Fruit fly (Drosophila melanogaster) whole organism, prepupa: Measurements from ENCODE around the gene t.
A peak's percentile ranks its signal among the peaks of the same experiment; 100 is the strongest.

Source experiments
- Blimp-1 ChIP-seq: fragments of 200-800 bp; sonication (Bioruptor generic); optimal IDR thresholded peaks from 3 replicates; lab custom pipeline; 2017; ENCODE audit warnings: missing biosample characterization, missing genetic modification characterization, mild to moderate bottlenecking, moderate library complexity, missing genetic modification reagents
- CG10631 ChIP-seq: fragments of 200-800 bp; sonication (Bioruptor generic); optimal IDR thresholded peaks from 2 replicates; lab custom pipeline; 2016; ENCODE audit warnings: missing biosample characterization, missing genetic modification characterization
- CG11294 ChIP-seq: fragments of 200-800 bp; sonication (Bioruptor generic); IDR thresholded peaks from 2 replicates; pipeline ENCODE4 v1.3.6; 2022; ENCODE audit warnings: missing biosample characterization, missing genetic modification characterization
- CG11762 ChIP-seq: fragments of 200-800 bp; sonication (Bioruptor generic); optimal IDR thresholded peaks from 3 replicates; lab custom pipeline; 2016; ENCODE audit warnings: missing biosample characterization, missing genetic modification characterization; ENCODE audit not compliant: insufficient read depth
- CG11902 ChIP-seq: fragments of 200-800 bp; sonication (Bioruptor generic); optimal IDR thresholded peaks from 3 replicates; lab custom pipeline; 2016; ENCODE audit warnings: missing biosample characterization, missing genetic modification characterization
- CG15336 ChIP-seq: fragments of 200-800 bp; sonication (Bioruptor generic); IDR thresholded peaks from 2 replicates; pipeline ENCODE4 v1.3.6; 2022; ENCODE audit warnings: missing biosample characterization, missing genetic modification characterization
- CG1621 ChIP-seq: fragments of 200-800 bp; sonication (Bioruptor generic); optimal IDR thresholded peaks from 3 replicates; lab custom pipeline; 2018; ENCODE audit warnings: missing biosample characterization, mild to moderate bottlenecking, missing genetic modification characterization
- CG16779 ChIP-seq: fragments of 200-800 bp; sonication (Bioruptor generic); optimal IDR thresholded peaks from 3 replicates; lab custom pipeline; 2017; ENCODE audit warnings: missing biosample characterization, mild to moderate bottlenecking, missing genetic modification characterization
- CG3032 ChIP-seq: fragments of 200-800 bp; optimal IDR thresholded peaks from 2 replicates; lab custom pipeline; 2019; ENCODE audit warnings: missing biosample characterization, mild to moderate bottlenecking, missing genetic modification characterization, moderate library complexity
- CG31627 ChIP-seq: fragments of 200-800 bp; sonication (Bioruptor generic); optimal IDR thresholded peaks from 3 replicates; lab custom pipeline; 2016; ENCODE audit warnings: missing biosample characterization, missing genetic modification characterization
- CG32006 ChIP-seq: fragments of 200-800 bp; sonication (Bioruptor generic); optimal IDR thresholded peaks from 3 replicates; lab custom pipeline; 2017; ENCODE audit warnings: missing biosample characterization, mild to moderate bottlenecking, missing genetic modification characterization
- CG34406 ChIP-seq: fragments of 200-800 bp; sonication (Bioruptor generic); optimal IDR thresholded peaks from 3 replicates; lab custom pipeline; 2016; ENCODE audit warnings: missing biosample characterization, missing genetic modification characterization
- CG3919 ChIP-seq: fragments of 200-800 bp; sonication (Bioruptor generic); optimal IDR thresholded peaks from 3 replicates; lab custom pipeline; 2016; ENCODE audit warnings: missing biosample characterization, missing genetic modification characterization
- CG4318 ChIP-seq: fragments of 200-800 bp; sonication (Bioruptor generic); optimal IDR thresholded peaks from 3 replicates; lab custom pipeline; 2017; ENCODE audit warnings: missing biosample characterization, mild to moderate bottlenecking, missing genetic modification characterization
- CG6163 ChIP-seq: fragments of 200-800 bp; sonication (Bioruptor generic); IDR thresholded peaks from 3 replicates; pipeline ENCODE4 v1.3.6; 2022; ENCODE audit warnings: missing biosample characterization, missing genetic modification characterization
- CG6276 ChIP-seq: fragments of 200-800 bp; sonication (Bioruptor generic); optimal IDR thresholded peaks from 2 replicates; lab custom pipeline; 2017; ENCODE audit warnings: missing biosample characterization, mild to moderate bottlenecking, missing genetic modification characterization
- CG6792 ChIP-seq: fragments of 200-800 bp; sonication (Bioruptor generic); optimal IDR thresholded peaks from 3 replicates; lab custom pipeline; 2016; ENCODE audit warnings: missing biosample characterization, missing genetic modification characterization
- CG6808 ChIP-seq: fragments of 200-800 bp; sonication (Bioruptor generic); optimal IDR thresholded peaks from 3 replicates; lab custom pipeline; 2017; ENCODE audit warnings: missing biosample characterization, missing genetic modification characterization, mild to moderate bottlenecking, moderate library complexity, missing genetic modification reagents
- CG6854 ChIP-seq: fragments of 200-800 bp; sonication (Bioruptor generic); optimal IDR thresholded peaks from 2 replicates; lab custom pipeline; 2017; ENCODE audit warnings: missing biosample characterization, mild to moderate bottlenecking, missing genetic modification characterization
- CG7368 ChIP-seq: fragments of 200-800 bp; sonication (Bioruptor generic); optimal IDR thresholded peaks from 3 replicates; lab custom pipeline; 2016; ENCODE audit warnings: missing biosample characterization, missing genetic modification characterization
- CG8119 ChIP-seq: fragments of 200-800 bp; sonication (Bioruptor generic); IDR thresholded peaks from 3 replicates; pipeline ENCODE4 v1.3.6; 2022; ENCODE audit warnings: missing biosample characterization, missing genetic modification characterization
- CG8319 ChIP-seq: fragments of 200-800 bp; sonication (Bioruptor generic); optimal IDR thresholded peaks from 3 replicates; lab custom pipeline; 2016; ENCODE audit warnings: missing biosample characterization, missing genetic modification characterization
- CG9139 ChIP-seq: fragments of 200-800 bp; sonication (Bioruptor generic); optimal IDR thresholded peaks from 3 replicates; lab custom pipeline; 2017; ENCODE audit warnings: missing biosample characterization, mild to moderate bottlenecking, missing genetic modification characterization
- Eip78C ChIP-seq: fragments of 200-800 bp; sonication (Bioruptor generic); peaks from one replicate; lab custom pipeline; 2016; ENCODE audit warnings: missing biosample characterization, missing genetic modification characterization
- Eip93F ChIP-seq: fragments of 200-800 bp; sonication (Bioruptor generic); optimal IDR thresholded peaks from 2 replicates; lab custom pipeline; 2016; ENCODE audit warnings: missing biosample characterization, mild to moderate bottlenecking, missing genetic modification characterization
- Ets21C ChIP-seq: fragments of 200-800 bp; sonication (Bioruptor generic); optimal IDR thresholded peaks from 3 replicates; lab custom pipeline; 2016; ENCODE audit warnings: missing biosample characterization, missing genetic modification characterization
- Ets96B ChIP-seq: fragments of 200-800 bp; optimal IDR thresholded peaks from 2 replicates; lab custom pipeline; 2019; ENCODE audit warnings: missing biosample characterization, mild to moderate bottlenecking, missing genetic modification characterization, moderate library complexity
- Gug ChIP-seq: fragments of 200-800 bp; sonication (Bioruptor generic); IDR thresholded peaks from 2 replicates; pipeline ENCODE4 v1.3.6; 2022; ENCODE audit warnings: missing biosample characterization, missing genetic modification characterization
- Hr39 ChIP-seq: fragments of 200-800 bp; sonication (Bioruptor generic); optimal IDR thresholded peaks from 2 replicates; lab custom pipeline; 2016; ENCODE audit warnings: missing biosample characterization, missing genetic modification characterization
- Hr4 ChIP-seq: fragments of 200-800 bp; sonication (Bioruptor generic); optimal IDR thresholded peaks from 3 replicates; lab custom pipeline; 2016; ENCODE audit warnings: missing biosample characterization, missing genetic modification characterization
- Lpt ChIP-seq: fragments of 200-800 bp; sonication (Bioruptor generic); optimal IDR thresholded peaks from 3 replicates; lab custom pipeline; 2016; ENCODE audit warnings: missing biosample characterization, missing genetic modification characterization
- Met ChIP-seq: fragments of 200-800 bp; sonication (Bioruptor generic); optimal IDR thresholded peaks from 3 replicates; lab custom pipeline; 2016; ENCODE audit warnings: missing biosample characterization, missing genetic modification characterization
- OdsH ChIP-seq: fragments of 200-800 bp; sonication (Bioruptor generic); optimal IDR thresholded peaks from 3 replicates; lab custom pipeline; 2016; ENCODE audit warnings: missing biosample characterization, missing genetic modification characterization
- Smox ChIP-seq: fragments of 200-800 bp; sonication (Bioruptor generic); optimal IDR thresholded peaks from 3 replicates; lab custom pipeline; 2016; ENCODE audit warnings: missing biosample characterization, missing genetic modification characterization
- Sox102F ChIP-seq: fragments of 200-800 bp; sonication (Bioruptor generic); optimal IDR thresholded peaks from 2 replicates; lab custom pipeline; 2016; ENCODE audit warnings: missing biosample characterization, mild to moderate bottlenecking, missing genetic modification characterization
- Sox14 ChIP-seq: fragments of 200-800 bp; sonication (Bioruptor generic); optimal IDR thresholded peaks from 3 replicates; lab custom pipeline; 2016; ENCODE audit warnings: missing biosample characterization, missing genetic modification characterization
- Sox15 ChIP-seq: fragments of 200-800 bp; sonication (Bioruptor generic); optimal IDR thresholded peaks from 3 replicates; lab custom pipeline; 2016; ENCODE audit warnings: missing biosample characterization, missing genetic modification characterization
- acj6 ChIP-seq: fragments of 200-800 bp; sonication (Bioruptor generic); optimal IDR thresholded peaks from 3 replicates; lab custom pipeline; 2016; ENCODE audit warnings: missing biosample characterization, missing genetic modification characterization
- cyc ChIP-seq: fragments of 200-800 bp; sonication (Bioruptor generic); optimal IDR thresholded peaks from 3 replicates; lab custom pipeline; 2016; ENCODE audit warnings: missing biosample characterization, missing genetic modification characterization
- dac ChIP-seq: fragments of 200-800 bp; sonication (Bioruptor generic); optimal IDR thresholded peaks from 2 replicates; lab custom pipeline; 2017; ENCODE audit warnings: missing biosample characterization, mild to moderate bottlenecking, missing genetic modification characterization
- dsx ChIP-seq: fragments of 200-800 bp; optimal IDR thresholded peaks from 3 replicates; lab custom pipeline; 2019; ENCODE audit warnings: missing biosample characterization, mild to moderate bottlenecking, missing genetic modification characterization, moderate library complexity; ENCODE audit not compliant: poor library complexity, severe bottlenecking
- eg ChIP-seq: fragments of 200-800 bp; sonication (Bioruptor generic); IDR thresholded peaks from 3 replicates; pipeline ENCODE4 v1.3.6; 2022; ENCODE audit warnings: missing biosample characterization, missing genetic modification characterization
- esn ChIP-seq: fragments of 200-800 bp; sonication (Bioruptor generic); optimal IDR thresholded peaks from 2 replicates; lab custom pipeline; 2016; ENCODE audit warnings: missing biosample characterization, mild to moderate bottlenecking, missing genetic modification characterization, moderate library complexity
- fd59A ChIP-seq: fragments of 200-800 bp; sonication (Bioruptor generic); optimal IDR thresholded peaks from 2 replicates; lab custom pipeline; 2017; ENCODE audit warnings: missing biosample characterization, mild to moderate bottlenecking, missing genetic modification characterization, missing genetic modification reagents
- fd85E ChIP-seq: fragments of 200-800 bp; sonication (Bioruptor generic); optimal IDR thresholded peaks from 3 replicates; lab custom pipeline; 2016; ENCODE audit warnings: missing biosample characterization, missing genetic modification characterization
- lz ChIP-seq: fragments of 200-800 bp; sonication (Bioruptor generic); optimal IDR thresholded peaks from 3 replicates; lab custom pipeline; 2016; ENCODE audit warnings: missing biosample characterization, missing genetic modification characterization
- net ChIP-seq: fragments of 200-800 bp; sonication (Bioruptor generic); optimal IDR thresholded peaks from 3 replicates; lab custom pipeline; 2016; ENCODE audit warnings: missing biosample characterization, missing genetic modification characterization
- pdm3 ChIP-seq: fragments of 200-800 bp; sonication (Bioruptor generic); optimal IDR thresholded peaks from 3 replicates; lab custom pipeline; 2016; ENCODE audit warnings: missing biosample characterization, missing genetic modification characterization
- salr ChIP-seq, 2 experiments: fragments of 200-800 bp; sonication (Bioruptor generic); optimal IDR thresholded peaks; 3 replicates each; lab custom pipeline; 2016 to 2018; ENCODE audit warnings: missing biosample characterization in 2 of 2, missing genetic modification characterization in 2 of 2, mild to moderate bottlenecking in 1 of 2
- svp ChIP-seq: fragments of 200-800 bp; sonication (Bioruptor generic); peaks from one replicate; lab custom pipeline; 2016; ENCODE audit warnings: missing biosample characterization, missing genetic modification characterization
- topi ChIP-seq: fragments of 200-800 bp; sonication (Bioruptor generic); optimal IDR thresholded peaks from 3 replicates; lab custom pipeline; 2016; ENCODE audit warnings: missing biosample characterization, missing genetic modification characterization

Gene t

dm6 chrX:9251212-9251877, 28.3 kb upstream of the t start:
- TF ChIP-seq CG6808: peak; percentile 54
- TF ChIP-seq lz (GFP tag; lab: Kevin White, UChicago): peak; percentile 85
- TF ChIP-seq fd85E (GFP tag; lab: Kevin White, UChicago): peak; percentile 19
- TF ChIP-seq CG8119 (GFP tag; lab: Robert Waterston, UW): peak; percentile 30; the same call in 2 of the 3 replicates
- TF ChIP-seq Sox102F (GFP tag; lab: Kevin White, UChicago): peak; percentile 72
- peak; percentile 49 for TF ChIP-seq CG10631 (GFP tag; lab: Kevin White, UChicago)
- TF ChIP-seq CG31627 (GFP tag; lab: Kevin White, UChicago): peak; percentile 67
- TF ChIP-seq CG6163 (GFP tag; lab: Robert Waterston, UW): peak; percentile 78
- TF ChIP-seq CG7368 (GFP tag; lab: Kevin White, UChicago): peak; percentile 65
- TF ChIP-seq cyc (GFP tag; lab: Kevin White, UChicago): peak; percentile 73
- TF ChIP-seq dac: peak; percentile 17
- peak; percentile 78 for TF ChIP-seq esn (GFP tag; lab: Kevin White, UChicago)
- peak; percentile 56 for TF ChIP-seq CG1621
- peak; percentile 22 for TF ChIP-seq CG16779
- peak; percentile 47 for TF ChIP-seq fd59A (GFP tag; lab: Kevin White, UChicago)
- TF ChIP-seq acj6 (GFP tag; lab: Kevin White, UChicago): peak; percentile 45
- TF ChIP-seq Blimp-1 (GFP tag; lab: Kevin White, UChicago): peak; percentile 10
- peak; percentile 52 for TF ChIP-seq CG15336 (GFP tag; lab: Robert Waterston, UW)
- TF ChIP-seq CG34406: peak; percentile 52
- TF ChIP-seq CG6854 (GFP tag; lab: Kevin White, UChicago): no peak
- peak; percentile 74 for TF ChIP-seq Hr39 (GFP tag; lab: Kevin White, UChicago)
- TF ChIP-seq CG6276 (GFP tag; lab: Kevin White, UChicago): peak; percentile 50
- peak; percentile 52 for TF ChIP-seq CG4318 (GFP tag; lab: Kevin White, UChicago)
- no peak for TF ChIP-seq Lpt (GFP tag; lab: Kevin White, UChicago)
- TF ChIP-seq Hr4: peak; percentile 54
- TF ChIP-seq CG8319 (GFP tag; lab: Kevin White, UChicago): peak; percentile 20
- TF ChIP-seq Eip93F (GFP tag; lab: Kevin White, UChicago): no peak
- TF ChIP-seq CG11294 (GFP tag; lab: Robert Waterston, UW): peak; percentile 31; the same call in 1 of the 2 replicates
- TF ChIP-seq svp (GFP tag; lab: Kevin White, UChicago): peak; percentile 88
- TF ChIP-seq Sox15: peak; percentile 52
- peak; percentile 58 for TF ChIP-seq Gug (GFP tag; lab: Robert Waterston, UW)
- peak; percentile 24 for TF ChIP-seq CG11762
- TF ChIP-seq CG3919: peak; percentile 63
- TF ChIP-seq Sox14 (GFP tag; lab: Kevin White, UChicago): peak; percentile 92
- TF ChIP-seq Eip78C: peak; percentile 88
- peak; percentile 44 for TF ChIP-seq CG6792 (GFP tag; lab: Kevin White, UChicago)
- TF ChIP-seq CG3032 (tag; lab: Kevin White, UChicago): peak; percentile 60
- peak; percentile 74 for TF ChIP-seq CG32006 (GFP tag; lab: Kevin White, UChicago)
- peak; percentile 72 for TF ChIP-seq topi
- TF ChIP-seq CG11902 (GFP tag; lab: Kevin White, UChicago): peak; percentile 59
- no peak for TF ChIP-seq CG9139 (GFP tag; lab: Kevin White, UChicago)
- peak; percentile 73 for TF ChIP-seq pdm3 (GFP tag; lab: Kevin White, UChicago)
- peak; percentile 78 for TF ChIP-seq Met (GFP tag; lab: Kevin White, UChicago)
- peak; percentile 67 for TF ChIP-seq eg (GFP tag; lab: Robert Waterston, UW)
- TF ChIP-seq OdsH (GFP tag; lab: Kevin White, UChicago): peak; percentile 63
- TF ChIP-seq net (GFP tag; lab: Kevin White, UChicago): peak; percentile 53
- TF ChIP-seq salr (GFP tag; optimal IDR thresholded peaks at IDR 0.05; lab: Kevin White, UChicago): peak; percentile 8 to 77
- TF ChIP-seq dsx (GFP tag; lab: Kevin White, UChicago): peak; percentile 51
- peak; percentile 39 for TF ChIP-seq Ets21C (GFP tag; lab: Kevin White, UChicago)
- TF ChIP-seq Smox: peak; percentile 64
- TF ChIP-seq Ets96B (tag; lab: Kevin White, UChicago): peak; percentile 51
